Worm (Caenorhabditis elegans) whole organism, L3 larva: Measurements from ENCODE around the gene ZK177.1.

Source experiments
- elt-2 ChIP-seq: sonication (generic microtip); optimal IDR thresholded peaks from 2 replicates; lab custom pipeline; 2016; ENCODE audit warnings: missing genetic modification reagents, mild to moderate bottlenecking, missing genetic modification characterization, missing compliant biosample characterization
- fos-1 ChIP-seq: fragments of 150-350 bp; optimal IDR thresholded peaks from 2 replicates; lab custom pipeline; 2014; ENCODE audit warnings: missing biosample characterization, missing genetic modification characterization
- snpc-4 ChIP-seq: fragments of 150-350 bp; optimal IDR thresholded peaks from 2 replicates; lab custom pipeline; 2014; ENCODE audit warnings: missing biosample characterization, missing genetic modification characterization
- ztf-11 ChIP-seq: fragments of 150-350 bp; optimal IDR thresholded peaks from 2 replicates; lab custom pipeline; 2014; ENCODE audit warnings: missing biosample characterization, missing genetic modification characterization

DNA sequence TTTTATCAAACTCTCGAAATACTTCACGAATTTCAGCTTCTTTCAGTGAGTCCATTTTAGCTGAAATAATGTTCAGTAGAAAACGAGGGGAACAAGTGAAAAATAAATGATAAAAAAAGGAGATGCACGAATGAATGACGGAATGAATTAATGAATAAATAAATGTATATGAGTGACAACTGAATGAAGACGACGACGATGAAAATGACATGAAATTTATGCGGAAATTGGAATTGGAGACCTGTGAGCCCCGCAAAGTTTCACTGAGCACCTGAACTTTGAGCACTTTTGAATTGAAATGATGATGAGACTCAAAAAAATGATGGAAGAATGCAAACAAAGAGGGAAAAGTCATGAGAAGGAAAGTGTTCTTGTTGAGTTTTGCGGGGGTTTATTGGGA is 46.0 kb upstream of the ZK177.1 start, which contains the start of gene cal-8:
- TF ChIP-seq snpc-4 (tag; lab: Kevin White, UChicago) = no peak
- TF ChIP-seq ztf-11 (tag; lab: Kevin White, UChicago) = no peak
- TF ChIP-seq elt-2 (tag; lab: Kevin White, UChicago) = no peak
- no peak for TF ChIP-seq fos-1 (tag; lab: Kevin White, UChicago)
